Worm (Caenorhabditis elegans): Measurements from ENCODE around the gene cyd-1.

DNA sequence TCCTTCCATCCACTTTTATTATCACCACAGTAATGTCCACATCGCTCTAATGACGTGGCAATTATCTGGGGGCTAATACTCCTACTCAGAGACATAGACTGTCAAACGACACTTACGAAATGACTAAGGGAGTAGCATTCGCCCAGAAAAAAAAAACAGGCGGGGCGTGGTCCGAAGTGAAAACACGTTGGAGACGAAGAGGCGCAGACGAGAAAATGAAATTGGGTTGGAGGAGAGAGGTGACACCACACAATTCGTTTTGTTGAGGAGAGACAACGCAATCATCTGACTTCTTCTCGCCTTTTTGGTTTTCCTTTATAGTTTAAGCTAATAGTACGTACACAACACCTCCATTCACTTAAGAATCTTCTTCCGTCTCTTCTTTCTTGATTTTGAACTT lies 41.2 kb upstream of the cyd-1 start:
- TF ChIP-seq flt-1 (GFP tag; IDR thresholded peaks at IDR 0.05) (no peak), klf-2 (GFP tag; conservative IDR thresholded peaks at IDR 0.05) (no peak), ztf-29 (GFP tag; IDR thresholded peaks at IDR 0.05) (no peak)
